Worm (Caenorhabditis elegans): ENCODE data around the gene atf-2.

The atf-2 gene

DNA sequence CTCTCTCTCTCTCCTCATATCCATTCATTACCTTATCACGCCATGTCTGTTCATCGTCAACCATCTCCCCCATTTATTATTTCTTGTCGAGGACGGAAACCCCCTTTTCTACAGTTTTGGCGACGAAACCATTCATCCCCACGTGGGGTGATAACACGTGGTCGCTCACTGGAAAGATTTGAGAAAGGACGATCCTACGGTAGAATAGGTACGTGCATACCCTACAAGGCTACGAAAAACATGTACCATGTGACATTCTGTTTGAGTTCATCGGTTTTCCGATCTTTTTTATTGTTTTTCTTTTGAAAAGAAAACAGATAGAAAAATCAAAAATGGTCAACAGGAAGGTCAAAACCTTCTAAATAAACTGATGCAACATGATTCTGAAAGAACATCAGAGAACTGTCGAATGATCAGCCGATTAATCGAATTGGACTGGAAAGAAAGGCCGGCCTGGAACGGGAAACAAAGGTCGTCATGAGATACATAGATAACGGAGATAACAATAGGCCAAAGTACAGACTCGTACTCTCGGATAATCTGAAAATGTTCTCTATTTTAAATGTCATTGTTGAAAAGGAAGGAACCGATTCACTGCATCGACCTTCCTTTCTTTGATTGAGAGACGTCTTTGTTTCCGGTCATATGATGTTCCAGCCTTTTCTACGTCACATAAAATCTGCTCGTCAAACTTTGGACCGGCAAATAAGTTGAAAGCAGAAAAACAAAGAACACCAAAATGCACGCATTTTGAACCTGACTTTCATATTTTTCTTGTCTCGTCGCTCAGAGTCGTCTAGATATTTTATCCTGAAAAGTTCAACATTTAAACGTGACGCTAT, 9.6 kb upstream of the atf-2 start:
- TF ChIP-seq bed-2 (GFP tag; IDR thresholded peaks at IDR 0.05) (no peak), egl-44 (GFP tag; IDR thresholded peaks at IDR 0.05) (no peak), ccch-3 (GFP tag; optimal IDR thresholded peaks at IDR 0.05) (no peak), dpff-1 (tag; optimal IDR thresholded peaks at IDR 0.05) (no peak), hsf-1 (GFP tag; IDR thresholded peaks at IDR 0.05) (0 out of 2 replicates have a peak, but pooled peaks have one; percentile 44), nfyb-1 (GFP tag; IDR thresholded peaks at IDR 0.05) (peak; percentile 26; the same call in 1 of the 2 replicates), him-1 (tag; optimal IDR thresholded peaks at IDR 0.05) (no peak), lsl-1 (GFP tag; optimal IDR thresholded peaks at IDR 0.05) (no peak), lag-1 (GFP tag; IDR thresholded peaks at IDR 0.05) (0 out of 2 replicates have a peak, but pooled peaks have one; percentile 41), ztf-3 (GFP tag; optimal IDR thresholded peaks at IDR 0.05) (no peak), aptf-2 (GFP tag; conservative IDR thresholded peaks at IDR 0.05) (no peak), cebp-1 (GFP tag; IDR thresholded peaks at IDR 0.05) (0 out of 2 replicates have a peak, but pooled peaks have one; percentile 14), cebp-1 (tag; optimal IDR thresholded peaks at IDR 0.05) (peak; percentile 41), B0336.3 (GFP tag; IDR thresholded peaks at IDR 0.05) (peak; percentile 62), madf-3 (GFP tag; IDR thresholded peaks at IDR 0.05) (0 out of 2 replicates have a peak, but pooled peaks have one; percentile 21), let-526 (GFP tag; IDR thresholded peaks at IDR 0.05) (no peak; the same call in 1 of the 2 replicates), Y53G8AR.9 (GFP tag; conservative IDR thresholded peaks at IDR 0.05) (no peak), lir-1 (GFP tag; conservative IDR thresholded peaks at IDR 0.05) (0 out of 2 replicates have a peak, but pooled peaks have one; percentile 6), chd-7 (tag; optimal IDR thresholded peaks at IDR 0.05) (peak; percentile 67), nhr-80 (tag; optimal IDR thresholded peaks at IDR 0.05) (peak; percentile 16), hlh-26 (GFP tag; conservative IDR thresholded peaks at IDR 0.05) (no peak), C06A6.2 (GFP tag; conservative IDR thresholded peaks at IDR 0.05) (peak; percentile 70), unc-62 (GFP tag; optimal IDR thresholded peaks at IDR 0.05) (no peak), ceh-40 (GFP tag; IDR thresholded peaks at IDR 0.05) (no peak), snpc-1.1 (tag; optimal IDR thresholded peaks at IDR 0.05; ENCODE audit: insufficient read depth) (no peak), somi-1 (GFP tag; optimal IDR thresholded peaks at IDR 0.05) (peak; percentile 88), nhr-90 (tag; optimal IDR thresholded peaks at IDR 0.05) (peak; percentile 34), F10E7.11 (tag; optimal IDR thresholded peaks at IDR 0.05) (no peak), B0019.2 (GFP tag; conservative IDR thresholded peaks at IDR 0.05) (no peak), mxl-1 (tag; optimal IDR thresholded peaks at IDR 0.05) (no peak), F52B5.7 (tag; optimal IDR thresholded peaks at IDR 0.05) (no peak), let-607 (tag; optimal IDR thresholded peaks at IDR 0.05) (peak in 1 of 2 experiments; percentile 22), F22D6.2 (tag; optimal IDR thresholded peaks at IDR 0.05) (peak; percentile 45), mes-4 (tag; optimal IDR thresholded peaks at IDR 0.05) (no peak), F37B4.10 (GFP tag; IDR thresholded peaks at IDR 0.05) (no peak), dpl-1 (GFP tag; optimal IDR thresholded peaks at IDR 0.05) (no peak), pha-4 (tag; optimal IDR thresholded peaks at IDR 0.05) (no peak), bed-1 (GFP tag; IDR thresholded peaks at IDR 0.05) (no peak), die-1 (tag; optimal IDR thresholded peaks at IDR 0.05) (peak; percentile 39), K11D2.4 (GFP tag; IDR thresholded peaks at IDR 0.05) (peak; percentile 67), ztf-28 (GFP tag; IDR thresholded peaks at IDR 0.05) (no peak), B0035.1 (tag; optimal IDR thresholded peaks at IDR 0.05) (no peak), egrh-3 (GFP tag; IDR thresholded peaks at IDR 0.05) (no peak), lin-54 (GFP tag; optimal IDR thresholded peaks at IDR 0.05) (no peak), attf-6 (GFP tag; IDR thresholded peaks at IDR 0.05) (no peak), lin-40 (tag; optimal IDR thresholded peaks at IDR 0.05) (peak; percentile 72), tlf-1 (GFP tag; optimal IDR thresholded peaks at IDR 0.05) (peak; percentile 33)
